Worm (Caenorhabditis elegans): ENCODE measurements around the gene T19B10.5.

Gene T19B10.5

DNA sequence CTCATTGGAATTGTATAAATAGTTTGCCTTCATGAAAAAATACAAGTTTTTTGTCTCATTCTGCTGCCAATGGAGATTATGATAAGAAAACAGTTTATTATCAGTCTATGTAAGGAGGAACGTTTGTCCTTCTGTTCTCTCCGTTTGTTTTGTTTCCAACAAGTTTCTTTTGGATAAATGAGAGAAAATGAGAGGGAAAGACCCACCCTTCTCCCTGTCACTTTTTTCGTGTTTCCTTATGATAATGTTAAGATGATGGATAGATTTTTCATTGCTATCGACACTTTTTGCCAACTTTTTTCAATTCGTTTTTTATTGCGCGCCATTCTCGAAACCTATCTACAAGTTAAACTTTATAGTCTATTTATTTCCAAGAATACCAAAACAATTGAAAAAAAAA is 3.3 kb upstream of the T19B10.5 start:
- no peak for TF ChIP-seq zag-1 (tag; optimal IDR thresholded peaks at IDR 0.05)
- TF ChIP-seq lsy-12 (tag; optimal IDR thresholded peaks at IDR 0.05): no peak
- TF ChIP-seq ztf-4 (tag; optimal IDR thresholded peaks at IDR 0.05): no peak
- no peak for TF ChIP-seq ama-1 (optimal IDR thresholded peaks at IDR 0.05)
- no peak for TF ChIP-seq R02D3.7 (tag; optimal IDR thresholded peaks at IDR 0.05)
- TF ChIP-seq fkh-2 (tag; optimal IDR thresholded peaks at IDR 0.05): no peak
- TF ChIP-seq nhr-43 (tag; optimal IDR thresholded peaks at IDR 0.05; ENCODE audit: poor library complexity, severe bottlenecking): peak; percentile 30
- TF ChIP-seq ceh-9 (tag; optimal IDR thresholded peaks at IDR 0.05): no peak

DNA sequence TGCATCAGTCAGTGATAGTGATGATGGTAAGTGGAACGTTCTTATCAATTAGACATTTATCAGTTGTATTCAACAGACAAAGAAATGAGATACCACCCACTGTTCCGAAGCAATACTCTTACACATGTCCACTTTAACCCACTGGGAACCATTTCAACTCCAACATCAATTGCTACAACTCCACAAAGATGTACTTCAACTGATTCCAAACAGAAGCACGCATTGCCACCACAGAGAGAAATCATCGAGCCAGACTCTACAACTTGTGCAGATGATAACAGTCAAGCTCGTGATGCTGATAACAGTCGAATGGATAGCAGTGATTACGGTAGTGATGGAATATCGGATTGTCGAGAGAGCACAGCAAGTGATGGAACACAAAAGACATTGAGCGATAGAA is 1.4 kb downstream of the T19B10.5 start:
- TF ChIP-seq pqm-1 (tag; optimal IDR thresholded peaks at IDR 0.05) (peak; percentile 52), elt-1 (tag; optimal IDR thresholded peaks at IDR 0.05) (no peak), elt-2 (tag; optimal IDR thresholded peaks at IDR 0.05) (peak; percentile 98), R02D3.7 (tag; optimal IDR thresholded peaks at IDR 0.05) (no peak), nhr-67 (tag; optimal IDR thresholded peaks at IDR 0.05) (no peak)

DNA sequence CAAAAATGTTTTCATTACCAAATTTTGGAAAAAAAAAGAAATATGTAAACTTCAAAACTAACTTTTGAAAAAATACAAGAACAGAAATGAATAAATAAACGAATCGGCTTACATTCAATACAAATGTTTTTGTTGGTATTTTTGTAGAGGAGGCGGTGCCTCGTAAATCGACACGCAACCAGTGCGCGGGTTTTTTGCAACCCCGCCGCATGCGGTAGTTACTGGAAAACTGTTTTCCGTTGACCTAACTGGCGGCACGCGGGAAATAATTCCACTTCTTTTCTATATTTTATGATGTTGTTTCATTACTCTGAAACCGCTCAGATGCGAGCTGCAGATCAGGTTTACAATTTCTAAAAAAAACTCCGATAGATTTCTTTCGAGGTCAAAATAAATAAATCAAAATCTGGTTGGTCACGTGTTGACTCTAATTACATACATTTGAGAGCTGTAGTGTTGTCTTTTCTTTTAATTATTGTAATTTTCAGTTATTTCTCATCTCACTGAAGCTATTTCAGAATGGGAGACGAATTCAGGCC is 4.8 kb downstream of the T19B10.5 start, which contains the start of the genes dvc-1 and ima-1:
Gene dvc-1, minus strand, starts transcription at position 145 of the 539 bp plus-strand sequence.
Gene ima-1, plus strand, starts transcription at position 489 of the 539 bp plus-strand sequence.
- TF ChIP-seq eor-1 (tag; optimal IDR thresholded peaks at IDR 0.05) (no peak), elt-3 (tag; optimal IDR thresholded peaks at IDR 0.05) (no peak), elt-2 (tag; optimal IDR thresholded peaks at IDR 0.05) (peak; percentile 53), nhr-76 (tag; optimal IDR thresholded peaks at IDR 0.05) (no peak), nhr-67 (tag; optimal IDR thresholded peaks at IDR 0.05) (no peak), tbx-2 (tag; optimal IDR thresholded peaks at IDR 0.05) (no peak), ztf-11 (tag; optimal IDR thresholded peaks at IDR 0.05) (no peak), ceh-16 (tag; optimal IDR thresholded peaks at IDR 0.05) (no peak), nhr-23 (tag; optimal IDR thresholded peaks at IDR 0.05) (peak; percentile 47), ztf-4 (tag; optimal IDR thresholded peaks at IDR 0.05) (no peak), hmg-11 (tag; optimal IDR thresholded peaks at IDR 0.05) (no peak), nhr-11 (tag; optimal IDR thresholded peaks at IDR 0.05) (no peak), sea-2 (GFP tag; optimal IDR thresholded peaks at IDR 0.05) (no peak), ceh-28 (tag; optimal IDR thresholded peaks at IDR 0.05) (no peak), nhr-77 (tag; optimal IDR thresholded peaks at IDR 0.05) (no peak), unc-62 (GFP tag; optimal IDR thresholded peaks at IDR 0.05) (no peak), elt-1 (tag; optimal IDR thresholded peaks at IDR 0.05) (no peak), jun-1 (tag; optimal IDR thresholded peaks at IDR 0.05) (no peak), aly-2 (tag; optimal IDR thresholded peaks at IDR 0.05) (no peak), fkh-2 (tag; optimal IDR thresholded peaks at IDR 0.05) (no peak), egl-5 (tag; optimal IDR thresholded peaks at IDR 0.05) (no peak), nhr-28 (tag; optimal IDR thresholded peaks at IDR 0.05) (no peak), ama-1 (optimal IDR thresholded peaks at IDR 0.05) (no peak), lin-39 (tag; optimal IDR thresholded peaks at IDR 0.05) (peak; percentile 57), fkh-10 (GFP tag; optimal IDR thresholded peaks at IDR 0.05) (no peak), mml-1 (tag; optimal IDR thresholded peaks at IDR 0.05) (no peak), pqm-1 (tag; optimal IDR thresholded peaks at IDR 0.05) (no peak), lin-15B (tag; optimal IDR thresholded peaks at IDR 0.05) (peak; percentile 55), zag-1 (tag; optimal IDR thresholded peaks at IDR 0.05) (no peak), unc-39 (tag; optimal IDR thresholded peaks at IDR 0.05) (no peak), fos-1 (tag; optimal IDR thresholded peaks at IDR 0.05) (no peak), lsy-12 (tag; optimal IDR thresholded peaks at IDR 0.05) (no peak), skn-1 (tag; optimal IDR thresholded peaks at IDR 0.05) (no peak), R02D3.7 (tag; optimal IDR thresholded peaks at IDR 0.05) (peak; percentile 98), nhr-25 (tag; optimal IDR thresholded peaks at IDR 0.05) (peak; percentile 52), nfya-1 (tag; optimal IDR thresholded peaks at IDR 0.05; ENCODE audit: insufficient read depth) (no peak), ZK546.5 (tag; optimal IDR thresholded peaks at IDR 0.05) (no peak), mdl-1 (tag; optimal IDR thresholded peaks at IDR 0.05) (no peak), nhr-12 (tag; optimal IDR thresholded peaks at IDR 0.05) (no peak), ceh-9 (tag; optimal IDR thresholded peaks at IDR 0.05) (no peak), daf-12 (tag; optimal IDR thresholded peaks at IDR 0.05) (no peak), nhr-43 (tag; optimal IDR thresholded peaks at IDR 0.05; ENCODE audit: poor library complexity, severe bottlenecking) (peak; percentile 60), nhr-237 (tag; optimal IDR thresholded peaks at IDR 0.05) (no peak), pha-4 (tag; optimal IDR thresholded peaks at IDR 0.05) (peak; percentile 67), snpc-4 (tag; optimal IDR thresholded peaks at IDR 0.05) (peak; percentile 60), ceh-82 (tag; optimal IDR thresholded peaks at IDR 0.05) (peak; percentile 61), egl-27 (tag; optimal IDR thresholded peaks at IDR 0.05) (no peak)

Measured in whole organism, L3 larva.